Worm (Caenorhabditis elegans) whole organism, late embryonic: ENCODE results near the gene srd-8.

Experiments
- ceh-24 ChIP-seq: sonication (generic microtip); optimal IDR thresholded peaks from 2 replicates; lab custom pipeline; 2016; ENCODE audit warnings: mild to moderate bottlenecking, missing genetic modification characterization, missing compliant biosample characterization
- hlh-15 ChIP-seq: sonication (generic microtip); optimal IDR thresholded peaks from 2 replicates; lab custom pipeline; 2016; ENCODE audit warnings: missing genetic modification characterization, missing compliant biosample characterization

Gene srd-8

DNA sequence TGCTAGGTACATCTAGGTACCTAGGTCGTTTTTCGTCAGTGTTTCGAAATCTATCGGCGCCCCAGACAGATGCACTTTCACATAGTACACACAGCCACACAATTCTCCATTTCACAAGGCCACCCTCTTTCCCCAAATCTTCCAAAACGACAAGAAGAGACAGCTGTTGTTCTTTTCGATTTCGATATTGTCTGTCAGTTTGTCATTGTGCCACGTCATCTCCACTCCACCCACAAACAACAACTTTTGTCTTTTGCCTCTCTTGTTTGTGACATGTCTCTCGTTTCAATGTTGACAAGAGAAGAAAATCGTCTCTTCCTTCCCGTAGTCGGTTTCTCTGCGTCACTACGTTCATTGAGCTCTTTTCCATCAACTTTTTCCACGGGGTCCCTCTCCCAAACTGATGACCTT, 51.6 kb downstream of the srd-8 start (continued):
- no peak for TF ChIP-seq ceh-24 (tag; lab: Kevin White, UChicago)
- no peak for TF ChIP-seq hlh-15
